Fruit fly (Drosophila melanogaster) Kc167 (cell line): ENCODE measurements around the gene hfp.

ENCODE experiments used
- Myc ChIP-seq: fragments of >200 bp; optimal IDR thresholded peaks from 2 replicates; lab custom pipeline; 2017; ENCODE audit warnings: missing external identifiers
- Sin3A ChIP-seq: fragments of >200 bp; optimal IDR thresholded peaks from 2 replicates; lab custom pipeline; 2018; ENCODE audit warnings: missing external identifiers
- h ChIP-seq: fragments of >200 bp; optimal IDR thresholded peaks from 3 replicates; lab custom pipeline; 2018; ENCODE audit warnings: missing external identifiers
- insv ChIP-seq: fragments of >200 bp; optimal IDR thresholded peaks from 3 replicates; lab custom pipeline; 2018; ENCODE audit warnings: missing external identifiers
- psq ChIP-seq: fragments of >200 bp; optimal IDR thresholded peaks from 2 replicates; lab custom pipeline; 2017; ENCODE audit warnings: missing external identifiers
- ttk ChIP-seq: sonication (Bioruptor generic); optimal IDR thresholded peaks from 2 replicates; lab custom pipeline; 2017; ENCODE audit warnings: missing external identifiers

DNA sequence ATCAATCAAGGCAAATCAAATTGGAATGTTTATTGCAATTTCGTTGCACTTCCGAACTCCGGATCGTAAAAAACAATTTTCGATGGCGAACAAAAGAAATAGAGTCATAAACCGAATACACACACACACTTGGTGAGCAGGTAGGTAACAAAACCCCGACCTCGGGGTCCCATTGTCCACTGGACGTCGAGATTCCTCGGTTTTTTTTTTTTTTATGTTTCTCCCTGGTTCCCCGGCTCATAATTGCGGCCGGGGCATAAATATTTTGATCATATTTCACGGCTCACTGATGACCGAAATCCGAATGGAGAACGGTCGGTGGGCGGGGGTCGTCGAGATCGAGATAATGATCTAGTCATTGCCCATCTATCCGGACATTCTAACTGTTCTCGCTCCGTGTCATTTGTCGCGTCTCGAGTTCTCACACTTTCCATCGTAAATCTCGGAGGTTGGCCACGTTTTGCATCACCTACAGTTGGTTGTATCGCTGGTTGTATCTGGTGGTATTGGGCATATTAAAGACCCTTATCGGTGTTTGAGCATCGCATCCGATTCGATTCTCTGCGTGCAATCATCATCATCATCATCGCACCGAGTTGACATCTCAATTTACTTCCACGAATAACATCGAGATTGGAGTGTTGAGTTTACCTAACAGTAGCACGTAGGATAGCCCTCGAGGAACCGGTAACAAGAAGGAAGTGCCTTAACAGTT, 54.4 kb downstream of the hfp start:
- TF ChIP-seq Myc (lab: Kevin White, UChicago) (no peak), ttk (lab: Kevin White, UChicago) (no peak), insv (lab: Kevin White, UChicago) (no peak), psq (lab: Kevin White, UChicago) (no peak), h (lab: Kevin White, UChicago) (no peak), Sin3A (lab: Kevin White, UChicago) (no peak)
